Worm (Caenorhabditis elegans): ENCODE results near the gene C16D9.4.

The C16D9.4 gene

DNA sequence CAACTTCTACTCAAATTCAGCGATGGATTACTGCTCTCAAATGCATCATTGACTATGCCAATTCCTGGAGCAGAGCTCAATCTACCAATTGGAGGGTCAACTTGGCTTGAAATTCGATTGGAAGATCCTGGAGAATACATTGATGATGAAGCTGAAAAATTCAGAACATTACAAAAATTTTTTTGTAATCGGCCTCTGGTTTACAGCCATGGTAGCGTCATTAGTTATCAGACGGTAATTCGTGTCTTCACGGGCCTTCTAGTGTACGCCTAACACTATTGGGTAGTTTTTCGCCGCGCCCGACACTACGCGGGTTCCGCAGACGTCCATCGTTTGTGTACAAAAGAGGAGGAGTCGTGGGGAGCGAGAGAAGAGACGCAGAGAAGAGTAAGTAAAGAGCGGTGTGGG, 14.0 kb downstream of the C16D9.4 start (continued):
- no peak for TF ChIP-seq sdz-12 (GFP tag; optimal IDR thresholded peaks at IDR 0.05)
- no peak for TF ChIP-seq tag-97 (GFP tag; IDR thresholded peaks at IDR 0.05)
- no peak for TF ChIP-seq gei-8 (GFP tag; optimal IDR thresholded peaks at IDR 0.05)
- TF ChIP-seq ztf-7 (tag; optimal IDR thresholded peaks at IDR 0.05): peak; percentile 4
- TF ChIP-seq R02D3.7 (tag; optimal IDR thresholded peaks at IDR 0.05): no peak
- no peak for TF ChIP-seq daf-12 (tag; optimal IDR thresholded peaks at IDR 0.05)
- no peak for TF ChIP-seq fos-1 (tag; optimal IDR thresholded peaks at IDR 0.05)
- no peak for TF ChIP-seq nhr-237 (tag; optimal IDR thresholded peaks at IDR 0.05)
- TF ChIP-seq spr-3 (GFP tag; optimal IDR thresholded peaks at IDR 0.05): peak; percentile 68
- no peak for TF ChIP-seq Y5F2A.4 (GFP tag; optimal IDR thresholded peaks at IDR 0.05)
- peak; percentile 91 for TF ChIP-seq T26A8.4 (GFP tag; IDR thresholded peaks at IDR 0.05)
- TF ChIP-seq ceh-62 (tag; optimal IDR thresholded peaks at IDR 0.05): no peak
- no peak for TF ChIP-seq ZK337.2 (GFP tag; IDR thresholded peaks at IDR 0.05)
- TF ChIP-seq rbr-2 (tag; optimal IDR thresholded peaks at IDR 0.05): peak; percentile 83
- no peak for TF ChIP-seq lin-39 (tag; optimal IDR thresholded peaks at IDR 0.05)
- TF ChIP-seq saeg-2 (GFP tag; IDR thresholded peaks at IDR 0.05): 0 out of 2 replicates have a peak, but pooled peaks have one; percentile 47
- TF ChIP-seq Y75B8A.6 (GFP tag; IDR thresholded peaks at IDR 0.05): no peak
- peak; percentile 70 for TF ChIP-seq mdt-29 (GFP tag; IDR thresholded peaks at IDR 0.05)
- peak; percentile 92 for TF ChIP-seq duxl-1 (tag; optimal IDR thresholded peaks at IDR 0.05; ENCODE audit: poor library complexity)
- peak; percentile 94 for TF ChIP-seq ama-1 (optimal IDR thresholded peaks at IDR 0.05)
- peak; percentile 65 to 88 for TF ChIP-seq daf-16 (GFP tag; optimal IDR thresholded peaks at IDR 0.05)
- peak; percentile 86 for TF ChIP-seq daf-16 (tag; optimal IDR thresholded peaks at IDR 0.05)
- peak; percentile 90 for TF ChIP-seq mes-2 (tag; optimal IDR thresholded peaks at IDR 0.05; ENCODE audit: poor library complexity, severe bottlenecking)
- TF ChIP-seq mep-1 (tag; optimal IDR thresholded peaks at IDR 0.05): peak; percentile 93
- peak; percentile 16 for TF ChIP-seq nhr-10 (tag; optimal IDR thresholded peaks at IDR 0.05)
- TF ChIP-seq nhr-102 (tag; optimal IDR thresholded peaks at IDR 0.05): peak; percentile 91
- no peak for TF ChIP-seq ceh-20 (GFP tag; IDR thresholded peaks at IDR 0.05)
- peak; percentile 97 for TF ChIP-seq F49E8.2 (tag; optimal IDR thresholded peaks at IDR 0.05; ENCODE audit: borderline replicate concordance)
- no peak for TF ChIP-seq unc-39 (tag; optimal IDR thresholded peaks at IDR 0.05)
- no peak for TF ChIP-seq aly-2 (tag; optimal IDR thresholded peaks at IDR 0.05)
- peak; percentile 48 to 51 for TF ChIP-seq mdl-1 (tag; optimal IDR thresholded peaks at IDR 0.05)
- peak; percentile 25; the same call in 1 of the 2 replicates for TF ChIP-seq lin-29 (GFP tag; IDR thresholded peaks at IDR 0.05)
- TF ChIP-seq D1046.2 (GFP tag; IDR thresholded peaks at IDR 0.05): no peak
- no peak for TF ChIP-seq fkh-10 (GFP tag; optimal IDR thresholded peaks at IDR 0.05)
- TF ChIP-seq nhr-111 (GFP tag; optimal IDR thresholded peaks at IDR 0.05): peak; percentile 70
- no peak; the same call in 1 of the 2 replicates for TF ChIP-seq lin-38 (GFP tag; IDR thresholded peaks at IDR 0.05)
- no peak for TF ChIP-seq Y105C5A.15 (GFP tag; IDR thresholded peaks at IDR 0.05)
- no peak for TF ChIP-seq ceh-28 (tag; optimal IDR thresholded peaks at IDR 0.05)
- no peak for TF ChIP-seq ceh-82 (tag; optimal IDR thresholded peaks at IDR 0.05)
- TF ChIP-seq lir-3 (tag; optimal IDR thresholded peaks at IDR 0.05): peak; percentile 22
- 0 out of 2 replicates have a peak, but pooled peaks have one; percentile 8 for TF ChIP-seq nhr-41 (GFP tag; IDR thresholded peaks at IDR 0.05)
- TF ChIP-seq nhr-76 (tag; optimal IDR thresholded peaks at IDR 0.05): no peak
- peak; percentile 49 for TF ChIP-seq nhr-11 (tag; optimal IDR thresholded peaks at IDR 0.05)
- TF ChIP-seq hmg-1.1 (GFP tag; IDR thresholded peaks at IDR 0.05): peak; percentile 88
- peak; percentile 8 for TF ChIP-seq pqm-1 (tag; optimal IDR thresholded peaks at IDR 0.05)
- TF ChIP-seq attf-4 (tag; optimal IDR thresholded peaks at IDR 0.05): no peak
- TF ChIP-seq snpc-4 (tag; optimal IDR thresholded peaks at IDR 0.05): peak; percentile 96
- TF ChIP-seq nhr-6 (tag; optimal IDR thresholded peaks at IDR 0.05): peak; percentile 65
- no peak for TF ChIP-seq ZK546.5 (tag; optimal IDR thresholded peaks at IDR 0.05)
- TF ChIP-seq jun-1 (tag; optimal IDR thresholded peaks at IDR 0.05): no peak
- peak; percentile 85 for TF ChIP-seq spr-1 (tag; optimal IDR thresholded peaks at IDR 0.05)
- peak; percentile 74 for TF ChIP-seq dmd-6 (GFP tag; IDR thresholded peaks at IDR 0.05)
- no peak for TF ChIP-seq mxl-2 (GFP tag; conservative IDR thresholded peaks at IDR 0.05)
